Worm (Caenorhabditis elegans): ENCODE data around the gene C23G10.2.

DNA sequence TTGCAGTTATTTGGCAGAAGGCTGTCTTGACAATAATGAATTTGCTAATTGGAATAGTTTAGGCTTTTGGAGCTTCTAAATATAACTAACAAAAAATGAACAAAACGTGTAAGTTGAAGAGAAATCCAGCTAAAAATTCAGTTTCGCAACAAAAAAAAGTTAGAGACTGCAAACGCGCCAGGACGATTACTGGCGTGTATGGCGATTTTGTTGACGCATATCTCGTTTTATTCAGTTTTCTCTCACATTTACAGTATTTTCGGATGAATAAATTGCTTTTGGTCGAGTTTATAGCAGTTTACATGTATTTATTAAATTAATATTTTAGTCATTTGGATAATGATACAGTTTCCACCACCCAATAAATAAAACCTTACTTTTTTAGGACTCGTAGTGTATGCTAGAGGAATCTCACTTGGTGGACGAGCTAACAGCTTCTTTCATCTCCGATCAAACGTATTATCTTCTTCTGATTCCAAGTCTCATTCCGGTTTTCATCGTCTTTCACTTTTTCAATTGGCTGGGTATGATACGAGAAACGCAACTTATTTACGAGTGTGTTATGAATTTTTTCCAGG is 34.8 kb upstream of the C23G10.2 start, which contains the start of the genes abcf-3 and F42A10.5:
- no peak for TF ChIP-seq ZK546.5 (tag; optimal IDR thresholded peaks at IDR 0.05)
- no peak for TF ChIP-seq nhr-41 (GFP tag; IDR thresholded peaks at IDR 0.05)
- no peak for TF ChIP-seq mdt-29 (GFP tag; IDR thresholded peaks at IDR 0.05)
- no peak for TF ChIP-seq unc-39 (tag; optimal IDR thresholded peaks at IDR 0.05)
